Fruit fly (Drosophila melanogaster) whole organism, larva: ENCODE measurements around the gene CG17028.
A peak's percentile ranks its signal among the peaks of the same experiment; 100 is the strongest.

ENCODE experiments used
- noc ChIP-seq: fragments of 200-800 bp; sonication (Bioruptor generic); optimal IDR thresholded peaks from 3 replicates; lab custom pipeline; 2019; ENCODE audit warnings: missing biosample characterization, mild to moderate bottlenecking, missing genetic modification characterization, moderate library complexity

The CG17028 gene

DNA sequence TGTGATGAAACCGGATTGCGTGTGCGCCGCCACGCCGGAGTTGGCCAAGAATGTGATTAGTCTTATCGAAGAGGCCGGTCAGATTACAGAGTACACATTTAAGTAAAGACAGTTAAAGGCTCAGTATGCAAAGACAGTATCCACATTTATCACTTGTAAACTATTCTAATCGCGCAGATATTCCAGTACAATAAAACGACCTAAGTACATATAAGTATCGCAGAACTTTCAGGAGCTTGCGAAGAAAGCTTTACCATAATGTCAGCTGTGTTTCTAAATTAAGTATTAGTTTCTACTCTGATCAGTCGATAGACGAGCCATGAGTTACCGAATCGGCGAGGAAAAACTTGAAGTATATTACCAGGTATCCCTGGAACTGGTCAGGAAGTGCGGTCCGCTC, at the start of gene CG17028:
CG17028 (plus strand) TSS at position 301 of the 400 bp plus-strand sequence.
- no peak for TF ChIP-seq noc

DNA sequence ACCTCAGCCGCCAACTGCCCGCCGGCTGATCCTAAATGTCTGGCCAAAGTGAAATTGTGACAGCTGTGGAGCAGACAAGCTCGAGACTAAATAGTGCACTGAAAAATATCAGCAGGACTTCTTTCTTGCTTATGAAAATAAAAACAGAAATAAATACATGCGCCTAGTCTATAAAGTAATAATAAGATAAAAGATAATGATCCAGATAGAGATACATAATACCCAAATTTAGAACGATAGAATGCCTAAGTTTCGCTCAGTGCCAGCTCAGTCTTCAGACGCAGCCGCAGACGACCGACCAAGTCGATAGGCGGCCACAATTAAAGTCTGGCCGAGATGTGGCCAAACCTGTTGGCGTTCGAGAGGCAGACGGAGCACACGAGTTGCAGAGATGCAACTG, 37.5 kb upstream of the CG17028 start:
- TF ChIP-seq noc: no peak

DNA sequence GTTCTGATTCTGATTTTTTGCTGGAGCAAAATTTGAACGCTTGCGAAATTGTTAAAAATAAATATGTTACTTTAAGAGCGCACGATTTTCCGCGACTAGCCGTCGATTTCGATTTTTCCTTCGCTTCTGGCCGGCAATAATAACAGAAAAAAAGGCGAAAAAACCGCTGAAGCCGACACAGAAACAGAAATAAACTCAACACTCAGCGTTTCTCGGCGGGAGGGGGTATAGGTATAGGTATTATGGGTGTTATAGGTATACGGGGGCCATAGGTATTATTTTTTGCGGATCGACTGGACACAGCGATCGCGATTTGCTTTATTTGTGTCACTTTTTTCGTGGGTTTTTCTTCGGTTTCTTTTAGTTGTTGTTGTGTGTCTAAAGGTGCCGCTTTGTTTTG, 26.0 kb upstream of the CG17028 start:
- TF ChIP-seq noc: no peak

DNA sequence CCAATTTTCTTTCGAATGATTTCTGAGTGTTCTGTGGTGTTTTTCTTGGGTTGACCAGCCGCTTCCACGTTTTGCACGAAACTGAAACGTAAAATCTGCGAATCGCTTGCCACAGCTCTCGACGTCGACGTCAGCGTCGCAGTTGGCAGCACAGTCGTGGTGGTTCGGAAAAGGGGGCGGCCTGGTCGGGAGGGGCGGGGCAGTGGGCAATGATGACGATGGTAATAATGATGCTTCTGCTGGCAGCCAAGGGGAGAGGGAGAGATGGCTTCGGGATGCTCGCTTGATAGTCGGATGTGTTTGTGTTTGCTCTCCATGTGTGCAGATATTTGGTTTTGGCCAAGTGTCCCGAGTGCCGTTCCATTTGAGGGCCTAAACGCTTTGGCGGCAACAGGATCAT, 25.4 kb upstream of the CG17028 start:
- no peak for TF ChIP-seq noc

DNA sequence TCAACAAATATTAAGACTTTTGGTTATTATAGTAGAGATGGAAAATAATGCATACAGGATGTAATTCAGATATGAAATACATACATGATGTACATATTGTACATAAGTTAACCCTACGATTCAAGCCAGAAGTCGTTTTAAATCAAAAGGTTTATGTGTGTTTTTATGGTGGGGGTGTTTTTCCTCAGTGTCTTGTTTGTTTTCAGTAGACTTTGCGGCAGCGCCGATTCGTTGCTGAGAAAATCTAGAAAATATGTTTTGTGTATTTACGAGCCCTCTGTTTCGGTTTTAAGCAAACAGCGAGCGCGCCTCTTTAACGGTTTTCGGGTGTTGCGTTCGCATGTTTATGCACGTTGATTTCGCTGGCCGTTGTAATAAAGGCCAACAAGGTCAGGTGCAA, 24.4 kb upstream of the CG17028 start:
- TF ChIP-seq noc: no peak

DNA sequence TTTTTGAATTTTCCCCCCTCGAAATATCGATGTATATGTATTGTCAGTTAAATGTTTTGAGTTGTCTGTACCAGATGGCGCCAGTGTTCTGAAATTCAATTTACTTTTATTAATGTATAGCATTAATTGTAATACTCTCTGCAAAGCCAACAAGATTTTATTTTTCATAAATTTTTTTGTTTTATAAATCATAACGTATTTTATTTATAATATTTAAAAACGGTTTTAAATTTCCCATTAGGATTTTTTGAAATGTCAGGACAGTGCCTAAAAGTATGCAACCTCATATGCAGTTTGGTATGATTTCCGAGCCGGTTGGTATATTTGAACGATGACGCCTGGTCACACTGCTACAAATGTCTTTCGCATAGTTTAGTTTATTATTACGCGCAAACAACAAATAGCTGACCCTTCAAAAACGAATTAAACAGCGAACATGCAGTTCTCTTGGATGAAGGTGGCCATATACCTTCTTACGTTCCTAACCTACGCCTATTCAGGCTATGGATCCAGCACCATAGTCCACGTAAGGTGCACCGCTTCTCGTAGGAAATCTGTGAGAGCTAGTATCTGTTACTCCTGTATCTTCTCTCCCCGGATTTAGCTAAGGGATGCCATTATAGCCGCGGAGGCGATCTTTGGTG, 23.4 kb upstream of the CG17028 start, which contains the start of the genes Pka-C3 and GXIVsPLA2:
Pka-C3 (minus strand) TSS at position 14 of the 644 bp plus-strand sequence.
GXIVsPLA2 (plus strand) TSS at position 313 of the 644 bp plus-strand sequence.
- TF ChIP-seq noc: no peak

DNA sequence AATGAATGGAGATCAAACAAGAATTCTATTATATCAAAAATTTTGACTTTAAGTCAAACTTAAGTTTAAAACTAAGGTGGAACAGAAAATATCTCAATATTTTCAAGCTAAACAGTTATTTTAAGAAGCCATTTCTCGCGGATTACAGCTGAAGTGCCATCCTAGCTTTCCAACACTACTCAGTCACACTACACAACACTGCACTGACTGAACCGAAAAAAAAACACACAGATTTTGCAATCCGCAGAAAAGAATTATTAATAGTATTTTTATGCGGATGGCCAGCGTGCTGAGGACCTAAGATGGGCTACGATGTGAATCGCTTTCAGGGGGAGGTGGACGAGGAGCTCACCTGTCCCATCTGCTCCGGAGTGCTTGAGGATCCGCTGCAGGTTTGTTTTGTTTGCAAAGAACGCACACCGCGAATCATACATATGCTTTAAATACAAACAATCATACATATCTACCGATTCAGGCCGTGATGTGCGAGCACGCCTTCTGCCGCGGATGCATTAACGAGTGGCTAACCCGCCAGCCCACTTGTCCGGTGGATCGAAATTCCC, 21.8 kb upstream of the CG17028 start, which contains the start of gene elgi:
elgi (plus strand) TSS at position 103 of the 563 bp plus-strand sequence.
- TF ChIP-seq noc: peak; percentile 59

DNA sequence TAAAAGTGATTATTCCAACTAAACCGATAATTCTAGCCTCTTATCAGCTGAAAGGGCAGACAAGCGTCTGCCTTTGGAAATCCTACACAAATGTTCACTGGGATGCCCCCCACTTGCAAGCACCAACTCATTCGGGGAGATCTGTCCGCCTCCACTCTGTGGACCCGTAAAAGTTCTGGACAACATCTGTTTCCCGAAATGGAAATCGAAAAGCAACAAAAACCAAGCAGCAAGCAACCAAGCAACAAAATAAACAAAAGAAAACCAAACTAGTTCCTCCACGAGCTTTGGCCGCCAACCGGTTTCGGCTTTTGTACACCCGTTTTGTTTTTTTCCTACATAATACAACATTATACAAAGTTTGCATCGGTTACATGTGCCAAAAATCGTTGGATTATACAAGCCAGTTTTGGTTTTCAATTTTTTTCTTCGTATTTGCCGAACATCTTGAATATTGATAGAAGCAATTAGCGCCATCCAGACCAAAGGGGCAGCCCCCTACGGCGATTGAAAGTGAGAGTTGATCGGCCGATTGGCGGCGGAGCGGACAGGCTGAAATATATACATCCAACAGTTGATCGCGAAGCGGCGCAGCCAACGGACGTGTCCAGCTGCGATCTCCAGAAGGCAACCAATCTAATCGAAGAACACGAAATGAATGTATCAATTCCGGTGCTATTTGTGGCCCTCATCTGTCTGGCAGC, 19.6 kb upstream of the CG17028 start, which contains the start of gene CG17032:
CG17032 (plus strand) TSS at position 232 of the 704 bp plus-strand sequence.
- TF ChIP-seq noc: peak; percentile 65

DNA sequence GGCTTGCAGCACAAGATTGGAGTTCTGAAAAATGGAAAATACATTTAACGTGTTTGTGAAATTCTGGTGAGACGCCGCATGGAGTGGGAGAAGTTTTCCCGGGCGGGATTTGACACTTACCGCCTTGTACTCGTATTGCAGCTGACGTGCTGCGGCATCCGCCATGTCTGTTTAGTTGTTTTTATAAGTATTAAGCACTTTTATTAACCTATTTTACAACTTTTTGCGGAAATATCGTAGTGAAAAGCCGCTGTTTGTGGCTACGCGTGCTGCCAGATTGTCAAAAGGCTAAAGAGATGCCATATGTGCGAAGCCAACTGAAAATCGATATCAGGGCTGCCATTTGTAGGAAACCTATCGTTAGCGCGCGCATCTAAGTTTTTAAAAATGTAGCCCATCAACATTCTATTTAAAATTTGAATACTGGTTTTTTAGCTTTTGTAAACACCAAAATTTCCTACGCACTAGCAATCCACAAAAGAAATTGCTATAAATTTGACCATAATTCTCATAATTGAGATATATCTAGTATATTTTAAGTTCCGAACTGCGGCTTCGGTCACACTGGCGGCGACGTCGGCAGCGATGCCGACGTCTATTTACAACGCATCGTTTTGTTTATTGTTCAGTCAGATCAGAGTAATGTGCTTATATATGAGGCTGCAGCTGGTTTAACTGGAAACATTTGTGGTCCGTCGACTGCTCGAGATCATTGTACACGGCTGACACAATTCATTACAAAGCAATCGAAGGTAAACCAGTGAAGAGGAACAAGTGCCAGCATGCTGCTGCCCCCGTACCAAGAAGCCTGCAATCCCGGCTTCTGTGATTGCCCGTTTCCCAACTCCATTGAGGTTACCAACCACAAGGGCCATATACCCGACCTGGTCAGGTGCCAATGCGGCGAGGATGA, 10.5 kb upstream of the CG17028 start, which contains the start of the genes Brr2 and CG10516:
Brr2 (minus strand) TSS at position 285 of the 913 bp plus-strand sequence.
CG10516 (plus strand) TSS at position 617 of the 913 bp plus-strand sequence.
- no peak for TF ChIP-seq noc

DNA sequence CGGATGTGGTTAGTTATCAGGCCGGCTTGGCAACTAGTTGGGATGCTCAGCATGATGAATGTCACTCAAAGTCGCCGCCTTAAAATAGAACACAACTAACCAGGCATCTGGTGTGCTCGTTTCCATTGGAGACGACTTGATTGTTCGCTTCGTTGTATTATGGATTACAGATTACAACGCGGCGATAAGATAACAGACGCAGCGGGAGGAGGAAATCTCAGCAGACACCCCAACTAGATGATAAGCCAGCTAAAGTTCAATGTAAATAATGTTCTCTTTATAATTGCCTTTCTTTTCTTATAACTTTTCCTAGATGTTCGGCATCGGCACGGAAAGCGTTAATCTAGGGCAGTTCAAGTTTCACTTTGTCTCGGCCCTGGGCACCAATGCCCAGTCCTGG, 9.6 kb upstream of the CG17028 start:
- TF ChIP-seq noc: no peak

DNA sequence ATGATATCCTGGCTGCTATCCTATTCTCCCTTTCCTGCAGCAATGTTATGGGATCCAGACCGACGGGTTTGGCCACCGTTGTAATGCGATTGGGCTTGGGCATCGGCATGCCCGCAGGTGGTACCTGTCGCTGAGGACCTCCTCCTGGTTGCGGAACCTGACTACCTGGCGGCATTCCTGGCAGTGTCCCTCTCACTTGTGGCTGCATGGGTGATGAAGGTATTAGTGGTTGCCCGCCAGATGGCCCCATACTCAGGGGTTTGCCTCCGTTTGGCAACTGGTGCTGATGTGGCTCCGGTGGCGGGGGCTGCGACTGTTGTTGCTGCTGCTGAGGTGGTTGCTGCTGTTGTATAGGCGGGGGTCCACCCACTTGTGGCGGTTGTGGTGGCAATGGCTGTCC, 4.2 kb upstream of the CG17028 start:
- TF ChIP-seq noc: no peak

DNA sequence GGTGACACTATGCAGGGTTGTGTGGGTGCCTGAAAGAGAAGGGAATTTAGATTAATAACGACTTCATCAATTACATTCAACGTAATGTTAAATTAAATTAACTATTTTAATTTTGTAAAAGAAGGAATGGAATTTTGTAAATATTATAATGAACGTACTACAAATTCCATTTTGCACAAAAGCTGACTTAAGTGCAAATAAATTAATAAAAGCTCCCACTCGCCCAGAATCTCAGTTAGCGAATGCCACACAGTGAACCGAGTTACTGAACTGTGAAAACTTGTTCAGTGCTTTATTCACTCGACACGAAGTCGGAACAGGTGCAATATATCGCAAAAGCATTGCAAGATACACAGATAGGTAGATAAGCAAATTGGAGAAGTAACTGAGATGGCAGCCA, 3.3 kb upstream of the CG17028 start, which contains the start of gene CG17026:
CG17026 (plus strand) TSS at position 301 of the 400 bp plus-strand sequence.
- no peak for TF ChIP-seq noc

DNA sequence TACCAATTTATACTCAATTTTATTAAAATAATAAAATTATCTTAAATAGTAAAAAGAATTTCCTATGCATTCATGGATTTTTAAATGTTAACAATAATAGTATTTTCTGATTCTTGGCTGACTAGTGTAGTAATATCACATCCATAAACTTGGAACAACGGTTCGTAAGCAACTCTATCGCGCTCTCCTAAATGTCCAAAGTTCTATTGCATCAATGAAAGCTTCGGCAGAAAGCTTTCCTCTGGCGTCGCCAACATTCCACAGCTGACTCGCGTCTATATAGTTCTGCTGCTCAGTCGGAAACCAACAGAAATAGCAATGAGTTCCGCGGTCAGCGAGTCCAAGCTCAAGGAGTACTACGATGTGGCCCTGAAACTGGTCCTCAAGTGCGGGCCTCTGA, 1.6 kb upstream of the CG17028 start, which contains the start of gene CG17029:
CG17029 (plus strand) TSS at position 113 of the 400 bp plus-strand sequence.
- TF ChIP-seq noc: no peak

DNA sequence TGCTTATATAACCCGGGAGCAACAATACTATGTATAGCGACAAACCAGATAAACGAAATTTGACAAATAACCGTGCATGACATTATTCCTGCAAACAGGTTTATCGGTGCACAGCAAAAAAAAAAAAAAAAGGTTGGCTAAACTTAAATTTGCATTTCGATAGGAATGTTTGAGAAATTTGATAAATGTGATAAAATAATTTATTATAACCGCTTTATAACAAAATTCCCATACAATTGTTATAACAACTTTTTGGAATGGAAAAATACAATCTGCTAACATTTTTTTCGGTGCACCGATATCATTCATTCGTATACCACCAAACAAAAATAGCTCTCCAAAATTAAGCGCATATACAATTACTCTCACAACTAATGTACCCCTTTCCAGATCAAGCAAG, 759 bp upstream of the CG17028 start:
- TF ChIP-seq noc: peak; percentile 20

DNA sequence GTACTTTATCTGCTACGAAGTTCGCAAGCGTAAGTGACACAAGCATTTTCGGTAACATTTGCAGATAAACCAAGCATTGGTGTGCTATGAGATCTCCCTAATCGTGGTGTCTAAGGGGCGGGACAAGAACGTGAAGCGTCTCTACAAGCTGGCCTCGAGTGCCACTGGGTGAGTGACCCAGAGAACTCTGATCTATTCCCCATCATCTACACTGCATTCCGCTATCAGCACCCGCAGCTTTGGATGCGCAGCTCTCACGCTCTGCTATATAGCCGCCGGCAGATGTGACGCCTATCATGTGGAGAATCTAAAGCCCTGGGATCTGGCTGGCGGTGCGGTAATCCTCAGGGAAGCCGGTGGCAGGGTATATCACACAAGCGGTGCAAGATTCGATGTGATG, 916 bp downstream of the CG17028 start:
- TF ChIP-seq noc: no peak

DNA sequence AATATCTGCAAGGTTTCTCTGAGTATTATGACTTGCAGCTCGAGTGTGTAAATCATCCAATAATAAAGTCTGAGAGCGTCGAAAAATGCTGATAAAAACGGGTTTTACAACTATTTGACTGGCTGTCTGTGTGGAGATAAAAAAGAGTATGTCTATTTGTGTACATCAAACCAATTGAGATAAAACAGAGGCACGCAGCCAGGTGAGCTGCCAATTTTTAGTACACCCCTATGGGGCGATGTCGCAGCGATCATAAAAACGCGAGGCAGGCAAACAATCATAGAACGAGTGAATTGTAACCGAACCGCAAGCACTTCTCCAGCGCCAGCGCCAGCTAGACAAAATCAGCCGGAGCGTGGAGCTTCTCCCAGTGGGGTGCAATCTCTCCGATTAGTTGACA, 1.6 kb downstream of the CG17028 start, which contains the start of gene CG17027:
CG17027 (plus strand) TSS at position 189 of the 400 bp plus-strand sequence.
- peak; percentile 39 for TF ChIP-seq noc
